Fruit fly (Drosophila melanogaster): Measurements from ENCODE around the gene FER.

The FER gene

dm6 chr3R:9404104-9404512, 9.8 kb upstream of the FER start, which contains the start of the genes CG9356, BBIP1 and CG8135 (continued):
- TF ChIP-seq CG4707 (GFP tag; optimal IDR thresholded peaks at IDR 0.05) (peak; percentile 5), B-H2 (GFP tag; optimal IDR thresholded peaks at IDR 0.05) (peak; percentile 74), CG17385 (GFP tag; optimal IDR thresholded peaks at IDR 0.05) (no peak), CG5245 (GFP tag; optimal IDR thresholded peaks at IDR 0.05) (peak; percentile 58), CG13123 (GFP tag; optimal IDR thresholded peaks at IDR 0.05) (peak; percentile 66), Ada2b (GFP tag; IDR thresholded peaks at IDR 0.05) (peak; percentile 47; the same call in 1 of the 2 replicates), fd96Cb (tag; optimal IDR thresholded peaks at IDR 0.05) (peak; percentile 29), CG9437 (GFP tag; optimal IDR thresholded peaks at IDR 0.05) (no peak), CG2712 (tag; optimal IDR thresholded peaks at IDR 0.05) (peak; percentile 79), eve (GFP tag; optimal IDR thresholded peaks at IDR 0.05) (no peak), CG9215 (GFP tag; IDR thresholded peaks at IDR 0.05) (0 out of 2 replicates have a peak, but pooled peaks have one; percentile 36), emc (GFP tag; optimal IDR thresholded peaks at IDR 0.05) (peak; percentile 56), CG11085 (GFP tag; IDR thresholded peaks at IDR 0.05) (no peak), CG9817 (tag; optimal IDR thresholded peaks at IDR 0.05) (peak; percentile 33), CG8765 (GFP tag; IDR thresholded peaks at IDR 0.05) (peak; percentile 40; the same call in 1 of the 2 replicates), sisA (GFP tag; IDR thresholded peaks at IDR 0.05) (peak; percentile 71), psq (GFP tag; optimal IDR thresholded peaks at IDR 0.05) (peak; percentile 59), CG17186 (GFP tag; optimal IDR thresholded peaks at IDR 0.05) (peak; percentile 82), jigr1 (GFP tag; IDR thresholded peaks at IDR 0.05) (no peak), NC2α (GFP tag; optimal IDR thresholded peaks at IDR 0.05) (peak; percentile 65), CrebB (tag; optimal IDR thresholded peaks at IDR 0.05) (peak; percentile 49), CG6254 (GFP tag; optimal IDR thresholded peaks at IDR 0.05) (peak; percentile 56), kah (GFP tag; optimal IDR thresholded peaks at IDR 0.05) (no peak), Mad (GFP tag; optimal IDR thresholded peaks at IDR 0.05) (peak; percentile 87), CG12236 (GFP tag; optimal IDR thresholded peaks at IDR 0.05) (peak; percentile 40), hbn (GFP tag; IDR thresholded peaks at IDR 0.05; ENCODE audit: partially characterized antibody) (no peak), fru (optimal IDR thresholded peaks at IDR 0.05) (no peak), CG6791 (GFP tag; IDR thresholded peaks at IDR 0.05; ENCODE audit: partially characterized antibody) (peak; percentile 41; the same call in 1 of the 3 replicates), CG4282 (GFP tag; optimal IDR thresholded peaks at IDR 0.05) (peak; percentile 79), Lim3 (GFP tag; IDR thresholded peaks at IDR 0.05) (no peak), Atf6 (GFP tag; IDR thresholded peaks at IDR 0.05) (peak; percentile 69), Bgb (GFP tag; IDR thresholded peaks at IDR 0.05; ENCODE audit: partially characterized antibody) (no peak), Xrp1 (GFP tag; IDR thresholded peaks at IDR 0.05) (peak; percentile 75), CHES-1-like (GFP tag; optimal IDR thresholded peaks at IDR 0.05) (peak; percentile 88), ro (GFP tag; IDR thresholded peaks at IDR 0.05) (no peak), tap (tag; optimal IDR thresholded peaks at IDR 0.05) (peak; percentile 26), sc (optimal IDR thresholded peaks at IDR 0.05) (no peak), sc (GFP tag; optimal IDR thresholded peaks at IDR 0.05) (no peak), CG7745 (tag; optimal IDR thresholded peaks at IDR 0.05) (no peak), CG1602 (GFP tag; optimal IDR thresholded peaks at IDR 0.05) (peak; percentile 69), HLH54F (GFP tag; optimal IDR thresholded peaks at IDR 0.05) (peak; percentile 87), CG11723 (GFP tag; optimal IDR thresholded peaks at IDR 0.05) (no peak), lola (GFP tag; optimal IDR thresholded peaks at IDR 0.05) (peak in 1 of 3 experiments; percentile 55), CG11247 (GFP tag; IDR thresholded peaks at IDR 0.05) (peak; percentile 54; the same call in 1 of the 2 replicates), CG1024 (GFP tag; IDR thresholded peaks at IDR 0.05) (peak; percentile 62; the same call in 1 of the 2 replicates), tx (GFP tag; optimal IDR thresholded peaks at IDR 0.05) (peak; percentile 81), tll (GFP tag; optimal IDR thresholded peaks at IDR 0.05) (peak in 1 of 2 experiments; percentile 72), CG17568 (GFP tag; optimal IDR thresholded peaks at IDR 0.05) (no peak), dati (GFP tag; IDR thresholded peaks at IDR 0.05) (no peak), trh (GFP tag; optimal IDR thresholded peaks at IDR 0.05) (no peak), CG33557 (GFP tag; optimal IDR thresholded peaks at IDR 0.05) (peak; percentile 36)

Data from whole organism, embryonic.